Fruit fly (Drosophila melanogaster) whole organism, embryonic: Measurements from ENCODE around the gene Rnp4F.

Experiments used
- ATbp ChIP-seq: fragments of 200-800 bp; sonication (Bioruptor generic); optimal IDR thresholded peaks from 2 replicates; lab custom pipeline; 2017; ENCODE audit warnings: missing biosample characterization, mild to moderate bottlenecking, missing genetic modification characterization, missing genetic modification reagents
- Bdp1 ChIP-seq: fragments of 200-800 bp; sonication (Bioruptor generic); optimal IDR thresholded peaks from 3 replicates; lab custom pipeline; 2016; ENCODE audit warnings: missing biosample characterization, missing genetic modification characterization
- C15 ChIP-seq: fragments of 200-800 bp; sonication (Bioruptor generic); IDR thresholded peaks from 3 replicates; pipeline ENCODE4 v1.3.6; 2022; ENCODE audit warnings: missing biosample characterization, missing genetic modification characterization
- CG11093 ChIP-seq: fragments of 200-800 bp; sonication (Bioruptor generic); IDR thresholded peaks from 3 replicates; pipeline ENCODE4 v1.3.6; 2022; ENCODE audit warnings: missing biosample characterization, missing genetic modification characterization
- CG1233 ChIP-seq: fragments of 200-800 bp; sonication (Bioruptor generic); optimal IDR thresholded peaks from 4 replicates; lab custom pipeline; 2018; ENCODE audit warnings: missing biosample characterization, mild to moderate bottlenecking, missing genetic modification characterization
- CG12744 ChIP-seq: fragments of 200-800 bp; sonication (Bioruptor generic); optimal IDR thresholded peaks from 2 replicates; lab custom pipeline; 2016; ENCODE audit warnings: missing biosample characterization, missing genetic modification characterization
- CG13287 ChIP-seq: fragments of 200-800 bp; sonication (Bioruptor generic); IDR thresholded peaks from 2 replicates; pipeline ENCODE4 v1.3.6; 2022; ENCODE audit warnings: missing biosample characterization, missing genetic modification characterization; ENCODE audit not compliant: partially characterized antibody
- CG16779 ChIP-seq: fragments of 200-800 bp; sonication (Bioruptor generic); IDR thresholded peaks from 2 replicates; pipeline ENCODE4 v1.3.6; 2022; ENCODE audit warnings: missing biosample characterization, missing genetic modification characterization
- CG16863 ChIP-seq: fragments of 200-800 bp; sonication (Bioruptor generic); optimal IDR thresholded peaks from 3 replicates; lab custom pipeline; 2016; ENCODE audit warnings: missing biosample characterization, missing genetic modification characterization
- CG17385 ChIP-seq: fragments of 200-800 bp; sonication (Bioruptor generic); optimal IDR thresholded peaks from 3 replicates; lab custom pipeline; 2018; ENCODE audit warnings: missing biosample characterization, mild to moderate bottlenecking, missing genetic modification characterization
- CG17802 ChIP-seq: fragments of 200-800 bp; sonication (Bioruptor generic); optimal IDR thresholded peaks from 2 replicates; lab custom pipeline; 2018; ENCODE audit warnings: missing biosample characterization, mild to moderate bottlenecking, missing genetic modification characterization, moderate library complexity
- CG18619 ChIP-seq: fragments of 200-800 bp; sonication (Bioruptor generic); optimal IDR thresholded peaks from 3 replicates; lab custom pipeline; 2017; ENCODE audit warnings: missing biosample characterization, mild to moderate bottlenecking, missing genetic modification characterization
- CG30431 ChIP-seq: fragments of 200-800 bp; sonication (Bioruptor generic); optimal IDR thresholded peaks from 2 replicates; lab custom pipeline; 2017; ENCODE audit warnings: missing biosample characterization, missing genetic modification characterization
- CG31441 ChIP-seq: fragments of 200-800 bp; sonication (Bioruptor generic); IDR thresholded peaks from 2 replicates; pipeline ENCODE4 v1.3.6; 2022; ENCODE audit warnings: missing biosample characterization, missing genetic modification characterization
- CG33557 ChIP-seq: fragments of 200-800 bp; sonication (Bioruptor generic); optimal IDR thresholded peaks from 2 replicates; lab custom pipeline; 2019; ENCODE audit warnings: missing biosample characterization, mild to moderate bottlenecking, missing genetic modification characterization, moderate library complexity
- CG4617 ChIP-seq: fragments of 200-800 bp; sonication (Bioruptor generic); optimal IDR thresholded peaks from 3 replicates; lab custom pipeline; 2016; ENCODE audit warnings: missing biosample characterization, missing genetic modification characterization, borderline replicate concordance
- CG6254 ChIP-seq: fragments of 200-800 bp; sonication (Bioruptor generic); optimal IDR thresholded peaks from 3 replicates; lab custom pipeline; 2017; ENCODE audit warnings: mild to moderate bottlenecking, missing biosample characterization, missing genetic modification reagents, missing genetic modification characterization
- CG6689 ChIP-seq: fragments of 200-800 bp; sonication (Bioruptor generic); IDR thresholded peaks from 2 replicates; pipeline ENCODE4 v1.3.6; 2022; ENCODE audit warnings: missing biosample characterization, missing genetic modification characterization
- CHES-1-like ChIP-seq: fragments of 200-800 bp; sonication (Bioruptor generic); optimal IDR thresholded peaks from 2 replicates; lab custom pipeline; 2016; ENCODE audit warnings: missing biosample characterization, missing genetic modification characterization
- CTCF ChIP-seq: fragments of 200-800 bp; sonication (Bioruptor generic); optimal IDR thresholded peaks from 2 replicates; lab custom pipeline; 2017; ENCODE audit warnings: missing biosample characterization, mild to moderate bottlenecking, missing genetic modification characterization, moderate library complexity
- CkIIα-i1 ChIP-seq: fragments of 200-800 bp; sonication (Bioruptor generic); IDR thresholded peaks from 2 replicates; pipeline ENCODE4 v1.3.6; 2022; ENCODE audit warnings: missing biosample characterization, missing genetic modification characterization
- Doc2 ChIP-seq: fragments of 200-800 bp; sonication (Bioruptor generic); IDR thresholded peaks from 2 replicates; pipeline ENCODE4 v1.3.6; 2022; ENCODE audit warnings: missing biosample characterization, missing genetic modification characterization
- Doc3 ChIP-seq: fragments of 200-800 bp; sonication (Bioruptor generic); IDR thresholded peaks from 3 replicates; pipeline ENCODE4 v1.3.6; 2022; ENCODE audit warnings: missing biosample characterization, missing genetic modification characterization; ENCODE audit not compliant: partially characterized antibody
- Drgx ChIP-seq: fragments of 200-800 bp; sonication (Bioruptor generic); IDR thresholded peaks from 2 replicates; pipeline ENCODE4 v1.3.6; 2022; ENCODE audit warnings: missing biosample characterization, missing genetic modification characterization
- E2f1 ChIP-seq: fragments of 200-800 bp; sonication (Bioruptor generic); IDR thresholded peaks from 2 replicates; pipeline ENCODE4 v1.3.6; 2022; ENCODE audit warnings: missing biosample characterization, missing genetic modification characterization
- HLH3B ChIP-seq: fragments of 200-800 bp; sonication (Bioruptor generic); IDR thresholded peaks from 2 replicates; pipeline ENCODE4 v1.3.6; 2022; ENCODE audit warnings: missing biosample characterization, missing genetic modification characterization
- Hr3 ChIP-seq: fragments of 200-800 bp; sonication (Bioruptor generic); optimal IDR thresholded peaks from 3 replicates; lab custom pipeline; 2016; ENCODE audit warnings: missing biosample characterization, missing genetic modification characterization
- Hsf ChIP-seq: fragments of 200-800 bp; sonication (Bioruptor generic); optimal IDR thresholded peaks from 3 replicates; lab custom pipeline; 2016; ENCODE audit warnings: missing biosample characterization, missing genetic modification characterization
- Lhr ChIP-seq: fragments of 200-800 bp; sonication (Bioruptor generic); optimal IDR thresholded peaks from 3 replicates; lab custom pipeline; 2017; ENCODE audit warnings: mild to moderate bottlenecking, missing biosample characterization, missing genetic modification reagents, missing genetic modification characterization
- Med ChIP-seq: fragments of 200-800 bp; sonication (Bioruptor generic); peaks from one replicate; lab custom pipeline; 2016; ENCODE audit warnings: missing biosample characterization, missing genetic modification characterization, mild to moderate bottlenecking, inconsistent platforms, moderate library complexity
- Meics ChIP-seq: fragments of 200-800 bp; sonication (Bioruptor generic); optimal IDR thresholded peaks from 2 replicates; lab custom pipeline; 2017; ENCODE audit warnings: missing biosample characterization, mild to moderate bottlenecking, missing genetic modification characterization
- NfI ChIP-seq: fragments of 200-800 bp; sonication (Bioruptor generic); optimal IDR thresholded peaks from 3 replicates; lab custom pipeline; 2018; ENCODE audit warnings: missing biosample characterization, mild to moderate bottlenecking, missing genetic modification characterization, moderate library complexity
- Opbp ChIP-seq: fragments of 200-800 bp; sonication (Bioruptor generic); IDR thresholded peaks from 3 replicates; pipeline ENCODE4 v1.3.6; 2022; ENCODE audit warnings: missing biosample characterization, missing genetic modification characterization; ENCODE audit not compliant: partially characterized antibody
- Optix ChIP-seq: fragments of 200-800 bp; sonication (Bioruptor generic); IDR thresholded peaks from 3 replicates; pipeline ENCODE4 v1.3.6; 2022; ENCODE audit warnings: missing biosample characterization, missing genetic modification characterization
- Rx ChIP-seq: fragments of 200-800 bp; sonication (Bioruptor generic); IDR thresholded peaks from 2 replicates; pipeline ENCODE4 v1.3.6; 2022; ENCODE audit warnings: missing biosample characterization, missing genetic modification characterization
- Sox100B ChIP-seq: fragments of 200-800 bp; sonication (Bioruptor generic); optimal IDR thresholded peaks from 3 replicates; lab custom pipeline; 2018; ENCODE audit warnings: missing biosample characterization, mild to moderate bottlenecking, missing genetic modification characterization
- Sox102F ChIP-seq: fragments of 200-800 bp; sonication (Bioruptor generic); optimal IDR thresholded peaks from 2 replicates; lab custom pipeline; 2018; ENCODE audit warnings: missing biosample characterization, mild to moderate bottlenecking, missing genetic modification characterization, moderate library complexity
- Vsx1 ChIP-seq: fragments of 200-800 bp; sonication (Bioruptor generic); optimal IDR thresholded peaks from 2 replicates; lab custom pipeline; 2017; ENCODE audit warnings: missing biosample characterization, mild to moderate bottlenecking, missing genetic modification characterization, missing genetic modification reagents
- Xrp1 ChIP-seq: fragments of 200-800 bp; sonication (Bioruptor generic); IDR thresholded peaks from 2 replicates; pipeline ENCODE4 v1.3.6; 2022; ENCODE audit warnings: missing biosample characterization, missing genetic modification characterization
- al ChIP-seq: fragments of 200-800 bp; sonication (Bioruptor generic); IDR thresholded peaks from 2 replicates; pipeline ENCODE4 v1.3.6; 2022; ENCODE audit warnings: missing biosample characterization, missing genetic modification characterization
- chn ChIP-seq: fragments of 200-800 bp; sonication (Bioruptor generic); optimal IDR thresholded peaks from 2 replicates; lab custom pipeline; 2016; ENCODE audit warnings: missing biosample characterization, missing genetic modification characterization
- corto ChIP-seq: fragments of 200-800 bp; sonication (Bioruptor generic); optimal IDR thresholded peaks from 2 replicates; lab custom pipeline; 2016; ENCODE audit warnings: missing biosample characterization, mild to moderate bottlenecking, missing genetic modification characterization, moderate library complexity
- crc ChIP-seq: fragments of 200-800 bp; sonication (Bioruptor generic); optimal IDR thresholded peaks from 2 replicates; lab custom pipeline; 2016; ENCODE audit warnings: missing biosample characterization, missing genetic modification characterization
- dati ChIP-seq: fragments of 200-800 bp; sonication (Bioruptor generic); IDR thresholded peaks from 2 replicates; pipeline ENCODE4 v1.3.6; 2022; ENCODE audit warnings: missing biosample characterization, missing genetic modification characterization
- fd64A ChIP-seq: fragments of 200-800 bp; sonication (Bioruptor generic); optimal IDR thresholded peaks from 3 replicates; lab custom pipeline; 2018; ENCODE audit warnings: missing biosample characterization, mild to moderate bottlenecking, missing genetic modification characterization
- hkb ChIP-seq, 2 experiments: fragments of 200-800 bp in 1 of 2; fragments of >200 bp in 1 of 2; sonication (Bioruptor generic) in 1 of 2; IDR thresholded peaks in 1 of 2; optimal IDR thresholded peaks in 1 of 2; 2 replicates each; pipeline versions ENCODE4 v1.3.6 to Lab custom; 2017 to 2022; ENCODE audit warnings: missing biosample characterization in 1 of 2, missing genetic modification characterization in 1 of 2
- nom ChIP-seq: fragments of 200-800 bp; sonication (Bioruptor generic); optimal IDR thresholded peaks from 2 replicates; lab custom pipeline; 2017; ENCODE audit warnings: missing biosample characterization, missing genetic modification characterization, mild to moderate bottlenecking, moderate library complexity, missing genetic modification reagents
- phol ChIP-seq: fragments of 200-800 bp; sonication (Bioruptor generic); optimal IDR thresholded peaks from 3 replicates; lab custom pipeline; 2018; ENCODE audit warnings: missing biosample characterization, mild to moderate bottlenecking, missing genetic modification characterization, moderate library complexity
- pita ChIP-seq: fragments of 200-800 bp; sonication (Bioruptor generic); optimal IDR thresholded peaks from 2 replicates; lab custom pipeline; 2017; ENCODE audit warnings: missing biosample characterization, mild to moderate bottlenecking, missing genetic modification characterization
- sens-2 ChIP-seq: fragments of 200-800 bp; sonication (Bioruptor generic); IDR thresholded peaks from 2 replicates; pipeline ENCODE4 v1.3.6; 2022; ENCODE audit warnings: missing biosample characterization, missing genetic modification characterization
- sisA ChIP-seq: fragments of 200-800 bp; sonication (Bioruptor generic); IDR thresholded peaks from 2 replicates; pipeline ENCODE4 v1.3.6; 2022; ENCODE audit warnings: missing biosample characterization, missing genetic modification characterization
- slou ChIP-seq: fragments of 200-800 bp; sonication (Bioruptor generic); optimal IDR thresholded peaks from 3 replicates; lab custom pipeline; 2016; ENCODE audit warnings: missing biosample characterization, missing genetic modification characterization

Rnp4F gene

dm6 chrX:5317170-5317569 lies 5.3 kb downstream of the Rnp4F start, which contains the start of the genes CG15930 and Sas10 (continued):
- TF ChIP-seq sisA (GFP tag; lab: Robert Waterston, UW) (no peak), Sox102F (no peak), corto (GFP tag; lab: Kevin White, UChicago) (no peak), CG11093 (GFP tag; lab: Robert Waterston, UW) (no peak), Drgx (no peak), HLH3B (GFP tag; lab: Robert Waterston, UW) (no peak), CG30431 (no peak), sens-2 (GFP tag; lab: Robert Waterston, UW) (no peak), CG16863 (GFP tag; lab: Kevin White, UChicago) (no peak), Bdp1 (GFP tag; lab: Kevin White, UChicago) (no peak), al (no peak), NfI (GFP tag; lab: Kevin White, UChicago) (no peak), CG12744 (GFP tag; lab: Kevin White, UChicago) (no peak), CG13287 (GFP tag; lab: Robert Waterston, UW) (peak; percentile 56; the same call in 1 of the 2 replicates), Xrp1 (no peak), nom (no peak), Med (GFP tag; lab: Kevin White, UChicago) (peak; percentile 20), ATbp (GFP tag; lab: Kevin White, UChicago) (no peak), CG16779 (GFP tag; lab: Robert Waterston, UW) (no peak), Meics (GFP tag; lab: Kevin White, UChicago) (no peak), hkb (optimal IDR thresholded peaks at IDR 0.05; lab: Kevin White, UChicago) (no peak), hkb (GFP tag; IDR thresholded peaks at IDR 0.05; lab: Robert Waterston, UW) (no peak), CkIIα-i1 (no peak), Optix (GFP tag; lab: Robert Waterston, UW) (no peak), CG4617 (no peak), Sox100B (GFP tag; lab: Kevin White, UChicago) (no peak), chn (GFP tag; lab: Kevin White, UChicago) (no peak), slou (GFP tag; lab: Kevin White, UChicago) (no peak), CG6254 (GFP tag; lab: Kevin White, UChicago) (no peak), Doc2 (GFP tag; lab: Robert Waterston, UW) (no peak), C15 (no peak), pita (GFP tag; lab: Kevin White, UChicago) (no peak), dati (no peak), CG1233 (GFP tag; lab: Kevin White, UChicago) (no peak), crc (GFP tag; lab: Kevin White, UChicago) (no peak), Rx (GFP tag; lab: Robert Waterston, UW) (no peak), fd64A (GFP tag; lab: Kevin White, UChicago) (no peak), CG33557 (no peak), Hr3 (no peak), CG17385 (GFP tag; lab: Kevin White, UChicago) (no peak), CHES-1-like (GFP tag; lab: Kevin White, UChicago) (no peak), Hsf (no peak), Vsx1 (GFP tag; lab: Kevin White, UChicago) (no peak), CG31441 (GFP tag; lab: Robert Waterston, UW) (no peak), Lhr (GFP tag; lab: Kevin White, UChicago) (peak; percentile 44), E2f1 (GFP tag; lab: Robert Waterston, UW) (no peak), Doc3 (GFP tag; lab: Robert Waterston, UW) (no peak), CG18619 (GFP tag; lab: Kevin White, UChicago) (no peak), phol (tag; lab: Kevin White, UChicago) (peak; percentile 90), CG17802 (tag; lab: Kevin White, UChicago) (no peak), CG6689 (GFP tag; lab: Robert Waterston, UW) (no peak), Opbp (GFP tag; lab: Robert Waterston, UW) (peak; percentile 14; the same call in 1 of the 3 replicates), CTCF (GFP tag; lab: Kevin White, UChicago) (no peak)
